Worm (Caenorhabditis elegans) whole organism, mixed stage, embryonic: ENCODE results near the gene ZK666.12.

Experiments used
- bed-3 ChIP-seq: fragments of 200-800 bp; sonication (Bioruptor generic); optimal IDR thresholded peaks from 3 replicates; lab custom pipeline; 2018; ENCODE audit warnings: mild to moderate bottlenecking, missing genetic modification characterization, moderate library complexity, missing compliant biosample characterization
- blmp-1 ChIP-seq: fragments of 150-350 bp; optimal IDR thresholded peaks from 2 replicates; lab custom pipeline; 2014; ENCODE audit warnings: missing biosample characterization, missing genetic modification characterization
- ceh-39 ChIP-seq: fragments of 150-350 bp; optimal IDR thresholded peaks from 2 replicates; lab custom pipeline; 2014; ENCODE audit warnings: missing biosample characterization, missing genetic modification characterization
- ceh-43 ChIP-seq: fragments of 200-800 bp; sonication (Bioruptor generic); optimal IDR thresholded peaks from 2 replicates; lab custom pipeline; 2018; ENCODE audit warnings: mild to moderate bottlenecking, missing genetic modification characterization, moderate library complexity, missing compliant biosample characterization
- ceh-83 ChIP-seq: fragments of 200-800 bp; sonication (Bioruptor generic); optimal IDR thresholded peaks from 2 replicates; lab custom pipeline; 2018; ENCODE audit warnings: mild to moderate bottlenecking, missing genetic modification characterization, missing compliant biosample characterization
- ces-1 ChIP-seq: fragments of 150-350 bp; optimal IDR thresholded peaks from 2 replicates; lab custom pipeline; 2014; ENCODE audit warnings: missing biosample characterization, missing genetic modification reagents, missing genetic modification characterization
- drap-1 ChIP-seq: fragments of 200-800 bp; sonication (Bioruptor generic); optimal IDR thresholded peaks from 3 replicates; lab custom pipeline; 2018; ENCODE audit warnings: mild to moderate bottlenecking, missing genetic modification characterization, missing compliant biosample characterization
- elt-3 ChIP-seq: fragments of 150-350 bp; optimal IDR thresholded peaks from 2 replicates; lab custom pipeline; 2014; ENCODE audit warnings: missing biosample characterization, missing genetic modification characterization
- flh-1 ChIP-seq: fragments of 200-800 bp; sonication (Bioruptor generic); optimal IDR thresholded peaks from 2 replicates; lab custom pipeline; 2018; ENCODE audit warnings: mild to moderate bottlenecking, missing genetic modification characterization, moderate library complexity, missing compliant biosample characterization
- ham-2 ChIP-seq: fragments of 200-800 bp; sonication (Bioruptor generic); optimal IDR thresholded peaks from 2 replicates; lab custom pipeline; 2018; ENCODE audit warnings: mild to moderate bottlenecking, missing genetic modification characterization, missing compliant biosample characterization
- hlh-1 ChIP-seq: fragments of 150-350 bp; optimal IDR thresholded peaks from 2 replicates; lab custom pipeline; 2014; ENCODE audit warnings: missing biosample characterization, missing genetic modification reagents, missing genetic modification characterization
- lin-32 ChIP-seq: fragments of 200-800 bp; sonication (Bioruptor generic); optimal IDR thresholded peaks from 2 replicates; lab custom pipeline; 2018; ENCODE audit warnings: mild to moderate bottlenecking, missing genetic modification characterization, missing compliant biosample characterization
- lsy-2 ChIP-seq: fragments of 150-350 bp; optimal IDR thresholded peaks from 2 replicates; lab custom pipeline; 2014; ENCODE audit warnings: missing biosample characterization, missing genetic modification characterization
- mab-5 ChIP-seq: fragments of 150-350 bp; optimal IDR thresholded peaks from 2 replicates; lab custom pipeline; 2014; ENCODE audit warnings: missing biosample characterization, missing genetic modification characterization
- mep-1 ChIP-seq: fragments of 150-350 bp; optimal IDR thresholded peaks from 2 replicates; lab custom pipeline; 2017; ENCODE audit warnings: missing biosample characterization, missing genetic modification reagents, missing genetic modification characterization, inconsistent platforms
- nhr-12 ChIP-seq: fragments of 150-350 bp; optimal IDR thresholded peaks from 2 replicates; lab custom pipeline; 2014; ENCODE audit warnings: missing biosample characterization, missing genetic modification characterization
- nhr-237 ChIP-seq: fragments of 150-350 bp; optimal IDR thresholded peaks from 2 replicates; lab custom pipeline; 2014; ENCODE audit warnings: missing biosample characterization, missing genetic modification characterization
- nhr-28 ChIP-seq: fragments of 150-350 bp; optimal IDR thresholded peaks from 2 replicates; lab custom pipeline; 2014; ENCODE audit warnings: missing biosample characterization, missing genetic modification characterization
- nhr-76 ChIP-seq: sonication (generic microtip); optimal IDR thresholded peaks from 2 replicates; lab custom pipeline; 2017; ENCODE audit warnings: missing biosample characterization, missing genetic modification characterization
- pha-4 ChIP-seq: fragments of 150-350 bp; optimal IDR thresholded peaks from 2 replicates; lab custom pipeline; 2018; ENCODE audit warnings: missing biosample characterization, missing genetic modification reagents, missing genetic modification characterization
- sem-2 ChIP-seq: fragments of 200-800 bp; sonication (Bioruptor generic); optimal IDR thresholded peaks from 2 replicates; lab custom pipeline; 2018; ENCODE audit warnings: mild to moderate bottlenecking, missing genetic modification characterization, missing compliant biosample characterization
- snpc-4 ChIP-seq: fragments of 150-350 bp; optimal IDR thresholded peaks from 2 replicates; lab custom pipeline; 2014; ENCODE audit warnings: missing biosample characterization, missing genetic modification characterization
- sptf-1 ChIP-seq: sonication (generic microtip); optimal IDR thresholded peaks from 2 replicates; lab custom pipeline; 2017; ENCODE audit warnings: mild to moderate bottlenecking, missing genetic modification characterization, moderate library complexity, missing compliant biosample characterization
- tbx-8 ChIP-seq: fragments of 200-800 bp; sonication (Bioruptor generic); optimal IDR thresholded peaks from 2 replicates; lab custom pipeline; 2018; ENCODE audit warnings: mild to moderate bottlenecking, missing genetic modification characterization, moderate library complexity, missing compliant biosample characterization
- unc-120 ChIP-seq: sonication (generic microtip); optimal IDR thresholded peaks from 2 replicates; lab custom pipeline; 2017; ENCODE audit warnings: missing genetic modification characterization, missing compliant biosample characterization; ENCODE audit not compliant: poor library complexity, severe bottlenecking
- unc-39 ChIP-seq: fragments of 150-350 bp; optimal IDR thresholded peaks from 2 replicates; lab custom pipeline; 2014; ENCODE audit warnings: missing biosample characterization, missing genetic modification characterization
- unc-62 ChIP-seq: fragments of 150-350 bp; optimal IDR thresholded peaks from 2 replicates; lab custom pipeline; 2014; ENCODE audit warnings: missing biosample characterization, missing genetic modification reagents, missing genetic modification characterization
- zip-8 ChIP-seq: fragments of 150-350 bp; optimal IDR thresholded peaks from 2 replicates; lab custom pipeline; 2014; ENCODE audit warnings: missing biosample characterization, missing genetic modification characterization

Gene ZK666.12

ce11 chrII:10495912-10496311 is at the start of gene ZK666.12:
TSS of gene ZK666.12 (plus strand) at chrII:10496212.
- TF ChIP-seq elt-3 (tag; lab: Kevin White, UChicago), result no peak

DNA sequence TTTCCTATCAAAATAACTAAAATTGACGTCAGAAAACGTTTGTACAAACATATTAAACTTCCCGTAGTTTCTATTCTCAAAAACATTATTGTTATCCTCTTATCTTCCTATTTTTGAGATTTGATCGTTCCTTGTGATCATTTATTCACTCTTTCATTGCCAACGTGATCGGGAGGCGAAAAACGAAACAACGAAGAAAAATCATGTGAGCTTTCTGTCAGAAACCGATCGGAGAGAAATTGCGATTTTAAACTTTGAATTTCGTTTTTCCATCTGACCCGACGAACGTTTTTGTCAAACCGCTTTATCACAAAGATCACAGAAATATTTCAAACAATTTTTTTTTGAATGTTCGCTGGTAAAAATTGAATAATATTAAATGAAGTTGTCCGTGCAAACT is 49.7 kb upstream of the ZK666.12 start:
- TF ChIP-seq unc-39 (tag; lab: Kevin White, UChicago), result no peak
- no peak for TF ChIP-seq pha-4 (tag; lab: Kevin White, UChicago)
- no peak for TF ChIP-seq elt-3 (tag; lab: Kevin White, UChicago)
- no peak for TF ChIP-seq tbx-8 (GFP tag; lab: Kevin White, UChicago)
- TF ChIP-seq nhr-12 (tag; lab: Kevin White, UChicago), result no peak
- no peak for TF ChIP-seq sem-2 (GFP tag; lab: Kevin White, UChicago)
- TF ChIP-seq, all 35 proteins: peak for 0

DNA sequence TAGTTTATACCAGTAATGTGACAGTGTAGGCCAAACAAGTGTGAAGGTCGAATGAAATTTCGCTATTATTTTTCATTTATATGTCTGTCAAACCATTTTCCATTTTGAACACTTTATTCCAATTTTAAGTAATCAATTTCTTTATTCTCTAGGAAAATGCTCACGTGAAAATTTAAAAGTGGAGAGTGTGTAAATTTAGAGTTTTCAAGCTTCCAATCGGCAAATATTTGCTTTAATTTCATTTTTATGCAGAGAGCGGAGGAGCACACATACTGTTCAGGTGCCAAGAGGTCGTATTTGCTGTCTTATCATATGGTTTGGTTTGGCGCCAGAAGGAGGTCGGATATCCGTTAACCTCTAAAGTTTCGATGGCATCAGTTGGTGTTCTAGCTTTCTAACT is 49.2 kb upstream of the ZK666.12 start:
- no peak for TF ChIP-seq ceh-83 (GFP tag; lab: Kevin White, UChicago)
- no peak for TF ChIP-seq lsy-2 (tag; lab: Kevin White, UChicago)
- TF ChIP-seq pha-4 (tag; lab: Kevin White, UChicago), result no peak
- no peak for TF ChIP-seq nhr-237
- no peak for TF ChIP-seq mab-5 (tag; lab: Kevin White, UChicago)

DNA sequence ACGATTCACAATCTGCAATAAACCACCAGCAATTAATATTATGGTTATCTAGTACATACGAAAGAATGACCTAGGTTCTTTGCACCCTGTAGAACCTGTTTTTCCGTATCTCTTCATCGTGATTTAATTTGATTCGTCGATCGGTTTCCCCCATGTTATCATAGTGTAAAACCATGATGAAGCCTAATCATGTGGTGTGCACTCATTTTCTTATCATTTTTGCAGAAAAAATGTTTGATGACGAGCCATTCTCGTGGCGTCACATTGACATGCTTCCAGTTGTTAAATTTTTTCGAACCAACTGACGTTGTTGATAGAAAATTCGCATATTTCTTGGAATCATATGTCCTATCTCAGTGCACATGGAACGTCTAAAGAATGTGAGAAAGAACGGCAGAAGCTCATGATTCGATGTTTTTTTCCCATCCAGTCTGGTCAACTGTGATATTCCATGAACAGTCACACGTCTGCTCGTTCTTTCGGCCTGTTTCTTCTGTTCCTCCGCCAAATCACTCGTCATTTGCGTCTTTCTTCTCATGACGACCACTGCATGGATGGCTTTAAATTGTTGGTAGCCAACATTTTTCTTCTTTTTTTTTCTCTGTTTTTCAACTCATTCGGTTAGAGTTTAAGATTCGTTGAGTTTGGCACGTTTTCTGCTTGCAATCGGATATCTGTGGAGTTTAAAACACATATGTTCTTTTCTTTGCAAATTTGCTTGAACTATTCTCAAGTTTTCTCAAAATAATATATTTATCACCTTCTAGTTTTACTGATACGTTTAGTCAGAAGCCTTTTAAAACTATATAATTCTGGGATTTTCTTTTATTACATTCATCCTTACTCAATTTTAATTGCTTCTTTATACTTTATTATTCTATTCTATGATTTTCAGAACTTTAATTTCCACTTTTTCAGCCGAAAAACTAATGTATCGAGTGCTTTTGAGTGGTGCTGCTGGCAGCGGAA is 48.4 kb upstream of the ZK666.12 start, which contains the start of gene ZK673.2:
Gene ZK673.2, plus strand, starts transcription at position 919 of the 969 bp plus-strand sequence.
- TF ChIP-seq nhr-28 (tag; lab: Kevin White, UChicago), result no peak
- TF ChIP-seq blmp-1 (tag; lab: Kevin White, UChicago), result no peak
- no peak for TF ChIP-seq elt-3 (tag; lab: Kevin White, UChicago)
- no peak for TF ChIP-seq tbx-8 (GFP tag; lab: Kevin White, UChicago)
- TF ChIP-seq nhr-237, result no peak
- TF ChIP-seq drap-1 (GFP tag; lab: Kevin White, UChicago), result no peak
- TF ChIP-seq snpc-4 (tag; lab: Kevin White, UChicago), result no peak
- no peak for TF ChIP-seq bed-3 (GFP tag; lab: Kevin White, UChicago)
- no peak for TF ChIP-seq sptf-1 (tag; lab: Kevin White, UChicago)
- TF ChIP-seq pha-4 (tag; lab: Kevin White, UChicago), result no peak
- TF ChIP-seq ceh-43, result no peak
- no peak for TF ChIP-seq sem-2 (GFP tag; lab: Kevin White, UChicago)
- no peak for TF ChIP-seq ces-1 (GFP tag; lab: Kevin White, UChicago)
- no peak for TF ChIP-seq unc-120
- no peak for TF ChIP-seq hlh-1
- TF ChIP-seq, all 35 proteins: peak for 0

ce11 chrII:10449707-10450106 is 46.3 kb upstream of the ZK666.12 start, which contains the start of gene lin-56:
TSS of gene lin-56 (plus strand) at chrII:10450007.
- TF ChIP-seq sptf-1 (tag; lab: Kevin White, UChicago), result no peak
- TF ChIP-seq nhr-237, result no peak
- TF ChIP-seq lsy-2 (tag; lab: Kevin White, UChicago), result no peak
- no peak for TF ChIP-seq ceh-43
- no peak for TF ChIP-seq tbx-8 (GFP tag; lab: Kevin White, UChicago)
- TF ChIP-seq flh-1 (GFP tag; lab: Kevin White, UChicago), result no peak
- no peak for TF ChIP-seq mab-5 (tag; lab: Kevin White, UChicago)
- TF ChIP-seq nhr-28 (tag; lab: Kevin White, UChicago), result no peak
- TF ChIP-seq ceh-39 (tag; lab: Kevin White, UChicago), result no peak
- TF ChIP-seq unc-120, result no peak
- no peak for TF ChIP-seq mep-1 (tag; lab: Kevin White, UChicago)
- no peak for TF ChIP-seq zip-8 (tag; lab: Kevin White, UChicago)
- no peak for TF ChIP-seq blmp-1 (tag; lab: Kevin White, UChicago)
- TF ChIP-seq unc-39 (tag; lab: Kevin White, UChicago), result no peak
- TF ChIP-seq nhr-12 (tag; lab: Kevin White, UChicago), result no peak
- no peak for TF ChIP-seq ham-2
- TF ChIP-seq lin-32 (GFP tag; lab: Kevin White, UChicago), result no peak
- TF ChIP-seq unc-62, result no peak
- no peak for TF ChIP-seq nhr-76 (tag; lab: Kevin White, UChicago)
